Worm (Caenorhabditis elegans): ENCODE measurements around the gene ift-43.

ift-43 gene

DNA sequence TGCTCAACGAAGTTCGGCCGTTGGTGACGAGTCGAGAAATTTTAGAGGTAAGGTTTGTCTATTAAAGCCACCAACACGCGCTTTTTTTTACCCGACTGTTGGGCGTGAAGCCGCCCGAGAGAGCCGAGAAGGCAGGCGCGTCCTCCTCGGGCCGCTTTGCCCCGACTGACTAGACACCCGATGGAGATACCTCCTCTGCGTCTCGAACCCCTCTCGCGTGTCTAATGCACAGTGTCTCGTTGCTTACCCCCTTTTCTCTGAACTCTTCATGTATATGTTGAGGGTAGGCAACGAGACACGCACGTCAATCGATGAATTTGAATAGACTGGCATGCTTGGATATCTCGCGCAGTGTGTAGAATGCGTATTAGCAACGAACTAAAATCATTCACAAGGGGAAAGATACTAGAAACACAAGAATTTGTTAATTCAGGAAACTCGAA, 1.2 kb upstream of the ift-43 start (continued):
- TF ChIP-seq cey-2 (tag; optimal IDR thresholded peaks at IDR 0.05; ENCODE audit: borderline replicate concordance, insufficient read depth) (no peak), Y5F2A.4 (GFP tag; optimal IDR thresholded peaks at IDR 0.05) (peak; percentile 81), nhr-10 (tag; optimal IDR thresholded peaks at IDR 0.05) (peak; percentile 77), ceh-28 (tag; optimal IDR thresholded peaks at IDR 0.05) (peak; percentile 76), tra-1 (GFP tag; IDR thresholded peaks at IDR 0.05) (peak; percentile 97), hif-1 (tag; optimal IDR thresholded peaks at IDR 0.05) (peak; percentile 31 to 94), zfp-2 (tag; optimal IDR thresholded peaks at IDR 0.05) (peak; percentile 57), daf-19 (GFP tag; conservative IDR thresholded peaks at IDR 0.05) (0 out of 2 replicates have a peak, but pooled peaks have one; percentile 51), tag-97 (GFP tag; IDR thresholded peaks at IDR 0.05) (peak; percentile 90), mes-2 (tag; optimal IDR thresholded peaks at IDR 0.05; ENCODE audit: poor library complexity, severe bottlenecking) (peak; percentile 86), rbr-2 (tag; optimal IDR thresholded peaks at IDR 0.05) (peak; percentile 96), snpc-1.2 (GFP tag; IDR thresholded peaks at IDR 0.05) (peak; percentile 94), nhr-11 (tag; optimal IDR thresholded peaks at IDR 0.05) (peak; percentile 81), dve-1 (tag; optimal IDR thresholded peaks at IDR 0.05; ENCODE audit: insufficient read depth) (peak; percentile 80), lin-29 (GFP tag; IDR thresholded peaks at IDR 0.05) (peak; percentile 89), lin-39 (tag; optimal IDR thresholded peaks at IDR 0.05) (no peak), php-3 (GFP tag; IDR thresholded peaks at IDR 0.05) (peak; percentile 90), F26F4.8 (GFP tag; conservative IDR thresholded peaks at IDR 0.05) (peak; percentile 57; the same call in 1 of the 2 replicates), hmg-1.1 (GFP tag; IDR thresholded peaks at IDR 0.05) (peak; percentile 97), spr-3 (GFP tag; optimal IDR thresholded peaks at IDR 0.05) (peak; percentile 94)

- TF ChIP-seq aha-1 (tag) (peak; percentile 96), lin-15B (tag; optimal IDR thresholded peaks at IDR 0.05) (no peak)
These were observed 431 bp downstream of the ift-43 start for ce11 chrII:5660155-5660554.

- TF ChIP-seq dmd-9 (GFP tag; IDR thresholded peaks at IDR 0.05) (no peak), aha-1 (tag) (no peak), madf-9 (GFP tag; conservative IDR thresholded peaks at IDR 0.05) (no peak), tag-97 (GFP tag; IDR thresholded peaks at IDR 0.05) (no peak), ZK337.2 (GFP tag; IDR thresholded peaks at IDR 0.05) (no peak), zfp-2 (tag; optimal IDR thresholded peaks at IDR 0.05) (no peak), skn-1 (tag; optimal IDR thresholded peaks at IDR 0.05) (no peak), zip-11 (GFP tag; IDR thresholded peaks at IDR 0.05) (no peak), nhr-25 (tag; optimal IDR thresholded peaks at IDR 0.05; ENCODE audit: borderline replicate concordance, insufficient read depth) (no peak), nhr-41 (GFP tag; IDR thresholded peaks at IDR 0.05) (no peak), nhr-48 (tag; optimal IDR thresholded peaks at IDR 0.05) (no peak), daf-19 (GFP tag; conservative IDR thresholded peaks at IDR 0.05) (no peak), php-3 (GFP tag; IDR thresholded peaks at IDR 0.05) (no peak), mxl-3 (GFP tag; optimal IDR thresholded peaks at IDR 0.05) (no peak), Y105C5A.15 (GFP tag; IDR thresholded peaks at IDR 0.05) (no peak), set-16 (GFP tag; IDR thresholded peaks at IDR 0.05) (no peak), egl-27 (tag; optimal IDR thresholded peaks at IDR 0.05) (no peak), arid-1 (GFP tag; conservative IDR thresholded peaks at IDR 0.05) (no peak), daf-16 (GFP tag; optimal IDR thresholded peaks at IDR 0.05) (no peak), daf-16 (tag; optimal IDR thresholded peaks at IDR 0.05) (no peak), lsy-2 (tag; optimal IDR thresholded peaks at IDR 0.05) (no peak)
These were observed 911 bp downstream of the ift-43 start, which contains the start of gene fut-3 for ce11 chrII:5659675-5660074. fut-3 (minus strand) TSS chrII:5659775.
